Worm (Caenorhabditis elegans): Measurements from ENCODE around the gene spc-1.

The spc-1 gene

DNA sequence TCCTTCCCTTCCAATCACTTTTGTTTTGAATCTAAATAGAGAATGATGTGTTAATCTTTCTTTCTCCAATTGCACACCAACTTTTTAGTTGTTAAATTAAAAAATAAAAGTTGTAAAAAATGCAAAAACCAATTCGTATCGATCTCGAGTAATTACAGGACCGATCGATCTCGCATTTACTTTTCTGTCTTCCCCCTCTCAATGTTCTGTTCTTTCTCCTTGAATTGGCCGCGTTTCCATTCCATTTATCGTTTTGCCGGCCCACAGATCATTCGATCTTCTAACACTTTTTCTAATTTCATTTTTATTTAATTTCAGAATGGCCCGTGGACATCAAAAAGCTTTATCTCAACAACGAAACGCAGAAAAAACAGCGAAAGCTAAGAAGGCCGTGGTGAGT is 8.3 kb upstream of the spc-1 start, which contains the start of gene K10B3.1:
Gene K10B3.1, plus strand, starts transcription at position 301 of the 400 bp plus-strand sequence.
- peak; percentile 10 for TF ChIP-seq nhr-21 (tag; optimal IDR thresholded peaks at IDR 0.05)
- TF ChIP-seq sem-4 (tag; optimal IDR thresholded peaks at IDR 0.05) = no peak
- no peak for TF ChIP-seq unc-39 (tag; optimal IDR thresholded peaks at IDR 0.05)
- TF ChIP-seq lin-11 (tag; optimal IDR thresholded peaks at IDR 0.05) = no peak
- TF ChIP-seq ceh-82 (tag; optimal IDR thresholded peaks at IDR 0.05) = no peak
- no peak for TF ChIP-seq crh-2 (tag; optimal IDR thresholded peaks at IDR 0.05)
- no peak for TF ChIP-seq ama-1 (optimal IDR thresholded peaks at IDR 0.05)

DNA sequence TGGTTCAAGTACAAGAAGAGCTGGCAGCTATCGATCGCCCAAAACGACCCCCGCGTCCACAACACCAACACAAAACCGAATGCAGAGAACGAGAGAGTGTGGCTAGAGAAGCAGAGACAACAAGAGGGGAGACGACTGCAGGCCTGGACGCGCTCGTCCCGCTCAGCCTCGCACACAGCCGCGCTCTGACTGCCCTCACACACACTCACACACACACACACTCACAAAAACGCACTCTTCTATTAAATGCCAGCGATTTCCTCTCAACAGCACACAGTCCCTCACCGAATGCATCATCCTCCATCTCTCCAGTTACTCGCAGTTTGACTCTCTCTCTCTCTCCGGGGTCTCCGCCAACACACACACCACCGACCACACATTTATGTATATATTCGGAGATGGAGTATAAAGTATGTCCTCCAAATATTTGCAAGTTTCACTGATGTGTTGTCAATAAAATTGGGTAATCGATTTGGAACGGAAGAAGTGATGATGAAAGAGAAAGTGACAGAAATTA is 805 bp upstream of the spc-1 start:
- TF ChIP-seq ceh-82 (tag; optimal IDR thresholded peaks at IDR 0.05) (peak; percentile 55), nhr-23 (tag; optimal IDR thresholded peaks at IDR 0.05) (no peak), nhr-237 (tag; optimal IDR thresholded peaks at IDR 0.05) (peak; percentile 21), zag-1 (tag; optimal IDR thresholded peaks at IDR 0.05) (peak; percentile 91), sma-3 (GFP tag; optimal IDR thresholded peaks at IDR 0.05) (peak; percentile 92), F13H6.1 (tag; optimal IDR thresholded peaks at IDR 0.05) (peak; percentile 98), unc-39 (tag; optimal IDR thresholded peaks at IDR 0.05) (peak; percentile 92), aly-2 (tag; optimal IDR thresholded peaks at IDR 0.05) (no peak), sem-4 (tag; optimal IDR thresholded peaks at IDR 0.05) (peak; percentile 92), sma-9 (GFP tag; optimal IDR thresholded peaks at IDR 0.05) (peak; percentile 87), sma-9 (tag; optimal IDR thresholded peaks at IDR 0.05) (no peak), egl-27 (tag; optimal IDR thresholded peaks at IDR 0.05) (peak; percentile 95), snpc-4 (tag; optimal IDR thresholded peaks at IDR 0.05) (peak; percentile 82), unc-62 (GFP tag; optimal IDR thresholded peaks at IDR 0.05) (no peak), ztf-4 (tag; optimal IDR thresholded peaks at IDR 0.05) (peak; percentile 87), R02D3.7 (tag; optimal IDR thresholded peaks at IDR 0.05) (no peak), blmp-1 (tag; optimal IDR thresholded peaks at IDR 0.05; ENCODE audit: insufficient read depth) (peak; percentile 90), ztf-11 (tag; optimal IDR thresholded peaks at IDR 0.05) (peak; percentile 9), crh-2 (tag; optimal IDR thresholded peaks at IDR 0.05) (peak; percentile 96), gmeb-1 (tag; optimal IDR thresholded peaks at IDR 0.05) (peak; percentile 56), mab-5 (tag; optimal IDR thresholded peaks at IDR 0.05) (peak; percentile 85), nhr-6 (tag; optimal IDR thresholded peaks at IDR 0.05) (peak; percentile 91), lin-13 (GFP tag; optimal IDR thresholded peaks at IDR 0.05) (peak; percentile 84), lsy-2 (tag; optimal IDR thresholded peaks at IDR 0.05) (peak; percentile 78 to 88), Y55F3AM.14 (GFP tag; optimal IDR thresholded peaks at IDR 0.05) (peak; percentile 93), nhr-25 (tag; optimal IDR thresholded peaks at IDR 0.05) (peak; percentile 93), ZK546.5 (tag; optimal IDR thresholded peaks at IDR 0.05) (no peak), dmd-4 (tag; optimal IDR thresholded peaks at IDR 0.05) (no peak), mbf-1 (tag; optimal IDR thresholded peaks at IDR 0.05) (no peak), nhr-12 (tag; optimal IDR thresholded peaks at IDR 0.05) (no peak), C34F6.9 (tag; optimal IDR thresholded peaks at IDR 0.05) (peak; percentile 95), unc-55 (GFP tag; optimal IDR thresholded peaks at IDR 0.05) (peak; percentile 98), alr-1 (tag; optimal IDR thresholded peaks at IDR 0.05) (no peak), elt-3 (tag; optimal IDR thresholded peaks at IDR 0.05) (no peak), nhr-11 (tag; optimal IDR thresholded peaks at IDR 0.05) (no peak), skn-1 (tag; optimal IDR thresholded peaks at IDR 0.05) (no peak), nhr-129 (tag; optimal IDR thresholded peaks at IDR 0.05) (peak; percentile 98), fos-1 (tag; optimal IDR thresholded peaks at IDR 0.05) (peak; percentile 97), mdl-1 (tag; optimal IDR thresholded peaks at IDR 0.05) (peak; percentile 67 to 87), elt-1 (tag; optimal IDR thresholded peaks at IDR 0.05) (no peak), ama-1 (optimal IDR thresholded peaks at IDR 0.05) (peak; percentile 10), nhr-10 (tag; optimal IDR thresholded peaks at IDR 0.05) (no peak), nhr-77 (tag; optimal IDR thresholded peaks at IDR 0.05) (peak; percentile 9), peb-1 (tag; optimal IDR thresholded peaks at IDR 0.05) (peak; percentile 44), ztf-1 (GFP tag; conservative IDR thresholded peaks at IDR 0.05) (no peak), lin-39 (tag; optimal IDR thresholded peaks at IDR 0.05) (peak; percentile 71), ceh-16 (tag; optimal IDR thresholded peaks at IDR 0.05) (peak; percentile 77), lin-11 (tag; optimal IDR thresholded peaks at IDR 0.05) (peak; percentile 91), nhr-21 (tag; optimal IDR thresholded peaks at IDR 0.05) (peak; percentile 85)

All from whole organism, L2 larva.